Worm (Caenorhabditis elegans): ENCODE results near the gene nmt-1.

The nmt-1 gene

ce11 chrIII:6157708-6158321 is 41.7 kb upstream of the nmt-1 start, which contains the start of gene anmt-2 (continued):
- TF ChIP-seq egl-13 (tag; optimal IDR thresholded peaks at IDR 0.05) = no peak
- TF ChIP-seq lin-39 (tag; optimal IDR thresholded peaks at IDR 0.05) = no peak
- TF ChIP-seq C04F5.9 (tag; optimal IDR thresholded peaks at IDR 0.05) = no peak
- TF ChIP-seq fkh-8 (tag; optimal IDR thresholded peaks at IDR 0.05) = no peak
- TF ChIP-seq snpc-4 (tag; optimal IDR thresholded peaks at IDR 0.05) = no peak
- no peak for TF ChIP-seq sup-37 (GFP tag; optimal IDR thresholded peaks at IDR 0.05)
- TF ChIP-seq unc-130 (tag; optimal IDR thresholded peaks at IDR 0.05) = no peak
- TF ChIP-seq unc-62 (GFP tag; optimal IDR thresholded peaks at IDR 0.05) = no peak
- TF ChIP-seq skn-1 (tag; optimal IDR thresholded peaks at IDR 0.05) = no peak
- no peak for TF ChIP-seq isw-1 (GFP tag; IDR thresholded peaks at IDR 0.05)
- no peak for TF ChIP-seq vab-15 (tag; optimal IDR thresholded peaks at IDR 0.05)
- no peak for TF ChIP-seq Y116A8C.19 (tag; optimal IDR thresholded peaks at IDR 0.05; ENCODE audit: borderline replicate concordance)
- peak; percentile 3 for TF ChIP-seq tbx-2 (tag; optimal IDR thresholded peaks at IDR 0.05)
- TF ChIP-seq nhr-47 (tag; optimal IDR thresholded peaks at IDR 0.05) = no peak
- no peak for TF ChIP-seq nhr-11 (tag; optimal IDR thresholded peaks at IDR 0.05)
- no peak for TF ChIP-seq nhr-84 (tag; optimal IDR thresholded peaks at IDR 0.05)
- no peak for TF ChIP-seq ets-5 (GFP tag; IDR thresholded peaks at IDR 0.05)

- TF ChIP-seq elt-2 (tag; optimal IDR thresholded peaks at IDR 0.05) (no peak), hpl-2 (GFP tag; optimal IDR thresholded peaks at IDR 0.05) (no peak), nhr-11 (tag; optimal IDR thresholded peaks at IDR 0.05) (no peak), nhr-85 (tag) (no peak), sup-37 (GFP tag; optimal IDR thresholded peaks at IDR 0.05) (no peak), pax-3 (tag; optimal IDR thresholded peaks at IDR 0.05) (no peak), nhr-237 (tag; optimal IDR thresholded peaks at IDR 0.05) (no peak), unc-130 (tag; optimal IDR thresholded peaks at IDR 0.05) (no peak), efl-1 (optimal IDR thresholded peaks at IDR 0.05) (no peak), efl-1 (GFP tag; optimal IDR thresholded peaks at IDR 0.05 in 1 of 2) (no peak), dsc-1 (tag; optimal IDR thresholded peaks at IDR 0.05) (peak; percentile 93), nhr-76 (tag; optimal IDR thresholded peaks at IDR 0.05) (no peak), C34B4.2 (tag; optimal IDR thresholded peaks at IDR 0.05) (no peak), sox-4 (tag; optimal IDR thresholded peaks at IDR 0.05) (no peak), fos-1 (tag; optimal IDR thresholded peaks at IDR 0.05) (no peak), nhr-77 (tag; optimal IDR thresholded peaks at IDR 0.05) (no peak), nhr-90 (tag; optimal IDR thresholded peaks at IDR 0.05; ENCODE audit: poor library complexity) (no peak), lsy-2 (tag; optimal IDR thresholded peaks at IDR 0.05) (peak in 1 of 2 experiments; percentile 31), xbp-1 (tag; optimal IDR thresholded peaks at IDR 0.05) (no peak), snpc-4 (tag; optimal IDR thresholded peaks at IDR 0.05) (no peak), mab-9 (GFP tag; IDR thresholded peaks at IDR 0.05) (no peak), swsn-7 (tag; optimal IDR thresholded peaks at IDR 0.05) (no peak), mdl-1 (tag; optimal IDR thresholded peaks at IDR 0.05) (no peak), ceh-82 (tag; optimal IDR thresholded peaks at IDR 0.05) (no peak), nhr-84 (tag; optimal IDR thresholded peaks at IDR 0.05) (no peak), lin-13 (GFP tag; optimal IDR thresholded peaks at IDR 0.05) (no peak), unc-86 (tag; optimal IDR thresholded peaks at IDR 0.05) (no peak), mef-2 (tag; optimal IDR thresholded peaks at IDR 0.05) (no peak), tlp-1 (tag; optimal IDR thresholded peaks at IDR 0.05) (no peak), alr-1 (tag; optimal IDR thresholded peaks at IDR 0.05; ENCODE audit: borderline replicate concordance) (no peak), ets-5 (GFP tag; IDR thresholded peaks at IDR 0.05) (no peak), mep-1 (tag; optimal IDR thresholded peaks at IDR 0.05) (peak; percentile 15), snu-23 (GFP tag; optimal IDR thresholded peaks at IDR 0.05) (no peak), pag-3 (tag; optimal IDR thresholded peaks at IDR 0.05; ENCODE audit: borderline replicate concordance, insufficient read depth) (peak; percentile 95), fkh-10 (GFP tag; optimal IDR thresholded peaks at IDR 0.05) (no peak), aha-1 (tag; optimal IDR thresholded peaks at IDR 0.05) (no peak), fkh-4 (tag; optimal IDR thresholded peaks at IDR 0.05; ENCODE audit: borderline replicate concordance) (peak; percentile 66), ceh-63 (GFP tag; optimal IDR thresholded peaks at IDR 0.05) (no peak), nhr-28 (tag; optimal IDR thresholded peaks at IDR 0.05) (no peak), egl-27 (tag; optimal IDR thresholded peaks at IDR 0.05) (no peak), jun-1 (tag; optimal IDR thresholded peaks at IDR 0.05) (no peak), isw-1 (GFP tag; IDR thresholded peaks at IDR 0.05) (no peak)
Observed at ce11 chrIII:6155787-6156186, 39.7 kb upstream of the nmt-1 start.

Data from whole organism, L1 larva.